Worm (Caenorhabditis elegans) whole organism, young adult: ENCODE data around the gene emb-30.
A peak's percentile ranks its signal among the peaks of the same experiment; 100 is the strongest.

Experiments used
- B0035.1 ChIP-seq: sonication (generic microtip); optimal IDR thresholded peaks from 2 replicates; lab custom pipeline; 2016; ENCODE audit warnings: missing genetic modification characterization, mild to moderate bottlenecking, missing compliant biosample characterization, missing genotype, missing genetic modification reagents
- B0336.3 ChIP-seq: fragments of 200-800 bp; sonication (Bioruptor generic); IDR thresholded peaks from 2 replicates; pipeline ENCODE4 v1.3.6; 2022; ENCODE audit warnings: missing genetic modification characterization, missing compliant biosample characterization
- D2030.7 ChIP-seq: fragments of 200-800 bp; sonication (Bioruptor generic); IDR thresholded peaks from 2 replicates; pipeline ENCODE4 v1.3.6; 2022; ENCODE audit warnings: missing genetic modification reagents, missing genetic modification characterization, missing compliant biosample characterization
- F22D6.2 ChIP-seq: sonication (generic microtip); optimal IDR thresholded peaks from 2 replicates; lab custom pipeline; 2016; ENCODE audit warnings: mild to moderate bottlenecking, missing genetic modification characterization, missing compliant biosample characterization
- F33H1.4 ChIP-seq: fragments of 200-800 bp; sonication (Bioruptor generic); IDR thresholded peaks from 2 replicates; pipeline ENCODE4 v1.3.6; 2022; ENCODE audit warnings: missing genetic modification reagents, missing genetic modification characterization, missing compliant biosample characterization
- F37B4.10 ChIP-seq: fragments of 200-800 bp; sonication (Bioruptor generic); IDR thresholded peaks from 2 replicates; pipeline ENCODE4 v1.3.6; 2022; ENCODE audit warnings: missing genetic modification characterization, missing compliant biosample characterization
- F39B2.1 ChIP-seq: fragments of 200-800 bp; sonication (Bioruptor generic); IDR thresholded peaks from 2 replicates; pipeline ENCODE4 v1.3.6; 2022; ENCODE audit warnings: missing genetic modification reagents, missing genetic modification characterization, missing compliant biosample characterization
- F55B11.4 ChIP-seq: sonication (generic microtip); optimal IDR thresholded peaks from 2 replicates; lab custom pipeline; 2016; ENCODE audit warnings: missing compliant biosample characterization, missing genetic modification characterization, borderline replicate concordance; ENCODE audit not compliant: insufficient read depth
- F57A8.1 ChIP-seq: fragments of 200-800 bp; sonication (Bioruptor generic); optimal IDR thresholded peaks from 2 replicates; lab custom pipeline; 2018; ENCODE audit warnings: mild to moderate bottlenecking, missing genetic modification characterization, moderate library complexity, missing compliant biosample characterization
- T26A5.8 ChIP-seq: sonication (generic microtip); optimal IDR thresholded peaks from 2 replicates; lab custom pipeline; 2016; ENCODE audit warnings: missing genetic modification characterization, missing compliant biosample characterization
- Y53F4B.3 ChIP-seq: fragments of 200-800 bp; sonication (Bioruptor generic); IDR thresholded peaks from 2 replicates; pipeline ENCODE4 v1.3.6; 2022; ENCODE audit warnings: missing genetic modification reagents, missing genetic modification characterization, missing compliant biosample characterization
- Y53G8AR.9 ChIP-seq: fragments of 200-800 bp; sonication (Bioruptor generic); conservative IDR thresholded peaks from 2 replicates; pipeline ENCODE4 v1.3.6; 2022; ENCODE audit warnings: missing genetic modification reagents, missing genetic modification characterization, missing compliant biosample characterization
- Y56A3A.18 ChIP-seq: fragments of 200-800 bp; sonication (Bioruptor generic); IDR thresholded peaks from 2 replicates; pipeline ENCODE4 v1.3.6; 2022; ENCODE audit warnings: missing genetic modification reagents, missing genetic modification characterization, missing compliant biosample characterization
- Y95B8A.8 ChIP-seq: fragments of 200-800 bp; sonication (Bioruptor generic); IDR thresholded peaks from 2 replicates; pipeline ENCODE4 v1.3.6; 2022; ENCODE audit warnings: missing genetic modification reagents, missing genetic modification characterization, missing compliant biosample characterization
- akir-1 ChIP-seq: fragments of 200-800 bp; sonication (Bioruptor generic); optimal IDR thresholded peaks from 2 replicates; lab custom pipeline; 2018; ENCODE audit warnings: mild to moderate bottlenecking, missing genetic modification characterization, moderate library complexity, missing compliant biosample characterization
- aptf-2 ChIP-seq: fragments of 200-800 bp; sonication (Bioruptor generic); conservative IDR thresholded peaks from 2 replicates; pipeline ENCODE4 v1.3.6; 2022; ENCODE audit warnings: missing genetic modification reagents, missing genetic modification characterization, missing compliant biosample characterization
- athp-1 ChIP-seq: sonication (generic microtip); optimal IDR thresholded peaks from 2 replicates; lab custom pipeline; 2017; ENCODE audit warnings: mild to moderate bottlenecking, missing genetic modification characterization, missing compliant biosample characterization
- attf-3 ChIP-seq: fragments of 200-800 bp; sonication (Bioruptor generic); conservative IDR thresholded peaks from 2 replicates; pipeline ENCODE4 v1.3.6; 2022; ENCODE audit warnings: missing genetic modification reagents, missing genetic modification characterization, missing compliant biosample characterization
- attf-5 ChIP-seq: fragments of 200-800 bp; sonication (Bioruptor generic); optimal IDR thresholded peaks from 2 replicates; lab custom pipeline; 2018; ENCODE audit warnings: mild to moderate bottlenecking, missing genetic modification characterization, missing compliant biosample characterization
- cebp-2 ChIP-seq: fragments of 200-800 bp; sonication (Bioruptor generic); IDR thresholded peaks from 2 replicates; pipeline ENCODE4 v1.3.6; 2022; ENCODE audit warnings: missing genetic modification characterization, missing compliant biosample characterization
- ceh-27 ChIP-seq: fragments of 200-800 bp; sonication (Bioruptor generic); optimal IDR thresholded peaks from 2 replicates; lab custom pipeline; 2018; ENCODE audit warnings: mild to moderate bottlenecking, missing genetic modification characterization, moderate library complexity, missing compliant biosample characterization
- ceh-91 ChIP-seq: fragments of 200-800 bp; sonication (Bioruptor generic); IDR thresholded peaks from 2 replicates; pipeline ENCODE4 v1.3.6; 2022; ENCODE audit warnings: missing genetic modification reagents, missing genetic modification characterization, missing compliant biosample characterization
- dox-1 ChIP-seq: fragments of 200-800 bp; sonication (Bioruptor generic); IDR thresholded peaks from 2 replicates; pipeline ENCODE4 v1.3.6; 2022; ENCODE audit warnings: missing genetic modification reagents, missing genetic modification characterization, missing compliant biosample characterization
- dpff-1 ChIP-seq: sonication (generic microtip); optimal IDR thresholded peaks from 2 replicates; lab custom pipeline; 2017; ENCODE audit warnings: mild to moderate bottlenecking, missing genetic modification characterization, missing compliant biosample characterization
- ekl-4 ChIP-seq: fragments of 200-800 bp; sonication (Bioruptor generic); IDR thresholded peaks from 2 replicates; pipeline ENCODE4 v1.3.6; 2022; ENCODE audit warnings: missing genetic modification reagents, missing genetic modification characterization, missing compliant biosample characterization
- gei-17 ChIP-seq: fragments of 200-800 bp; sonication (Bioruptor generic); optimal IDR thresholded peaks from 2 replicates; lab custom pipeline; 2018; ENCODE audit warnings: mild to moderate bottlenecking, missing genetic modification characterization, missing compliant biosample characterization
- him-1 ChIP-seq: sonication (generic microtip); optimal IDR thresholded peaks from 2 replicates; lab custom pipeline; 2016; ENCODE audit warnings: missing genotype, missing genetic modification reagents, missing genetic modification characterization, missing compliant biosample characterization
- hmg-1.2 ChIP-seq: fragments of 200-800 bp; sonication (Bioruptor generic); IDR thresholded peaks from 2 replicates; pipeline ENCODE4 v1.3.6; 2022; ENCODE audit warnings: missing genetic modification reagents, missing genetic modification characterization, missing compliant biosample characterization
- hrde-1 ChIP-seq: sonication (generic microtip); optimal IDR thresholded peaks from 2 replicates; lab custom pipeline; 2016; ENCODE audit warnings: missing genetic modification characterization, mild to moderate bottlenecking, missing compliant biosample characterization, moderate library complexity, missing genotype, missing genetic modification reagents, borderline replicate concordance
- lin-35 ChIP-seq, 3 experiments: fragments of 150-350 bp in 2 of 3; sonication (generic microtip) in 1 of 3; optimal IDR thresholded peaks; 2 replicates each; lab custom pipeline; 2014 to 2018; ENCODE audit warnings: missing biosample characterization in 3 of 3, missing genetic modification characterization in 3 of 3, missing genetic modification reagents in 3 of 3
- lin-40 ChIP-seq: sonication (generic microtip); optimal IDR thresholded peaks from 2 replicates; lab custom pipeline; 2016; ENCODE audit warnings: missing genetic modification characterization, mild to moderate bottlenecking, missing compliant biosample characterization, missing genotype, missing genetic modification reagents
- lsl-1 ChIP-seq: fragments of 200-800 bp; sonication (Bioruptor generic); optimal IDR thresholded peaks from 2 replicates; lab custom pipeline; 2018; ENCODE audit warnings: mild to moderate bottlenecking, missing genetic modification characterization, moderate library complexity, missing compliant biosample characterization
- madf-3 ChIP-seq: fragments of 200-800 bp; sonication (Bioruptor generic); IDR thresholded peaks from 2 replicates; pipeline ENCODE4 v1.3.6; 2022; ENCODE audit warnings: missing genetic modification reagents, missing genetic modification characterization, missing compliant biosample characterization
- madf-8 ChIP-seq: fragments of 200-800 bp; sonication (Bioruptor generic); conservative IDR thresholded peaks from 2 replicates; pipeline ENCODE4 v1.3.6; 2022; ENCODE audit warnings: missing genetic modification reagents, missing genetic modification characterization, missing compliant biosample characterization
- nfya-2 ChIP-seq: fragments of 200-800 bp; sonication (Bioruptor generic); IDR thresholded peaks from 2 replicates; pipeline ENCODE4 v1.3.6; 2022; ENCODE audit warnings: missing genetic modification reagents, missing genetic modification characterization, missing compliant biosample characterization
- nfyb-1 ChIP-seq: fragments of 200-800 bp; sonication (Bioruptor generic); IDR thresholded peaks from 2 replicates; pipeline ENCODE4 v1.3.6; 2022; ENCODE audit warnings: missing genetic modification reagents, missing genetic modification characterization, missing compliant biosample characterization
- nhr-80 ChIP-seq: sonication (generic microtip); optimal IDR thresholded peaks from 2 replicates; lab custom pipeline; 2016; ENCODE audit warnings: missing genetic modification characterization, missing compliant biosample characterization
- rcor-1 ChIP-seq: fragments of 200-800 bp; sonication (Bioruptor generic); IDR thresholded peaks from 2 replicates; pipeline ENCODE4 v1.3.6; 2022; ENCODE audit warnings: missing genetic modification reagents, missing genetic modification characterization, missing compliant biosample characterization
- snpc-1.1 ChIP-seq: sonication (generic microtip); optimal IDR thresholded peaks from 2 replicates; lab custom pipeline; 2017; ENCODE audit warnings: missing genetic modification characterization, mild to moderate bottlenecking, missing compliant biosample characterization, antibody characterized with exemption, moderate library complexity, missing genotype, missing genetic modification reagents; ENCODE audit not compliant: insufficient read depth
- snpc-4 ChIP-seq, 5 experiments: fragments of 150-350 bp in 1 of 5; sonication (generic microtip) in 4 of 5; optimal IDR thresholded peaks; 2 replicates each; lab custom pipeline; 2014 to 2018; ENCODE audit warnings: missing genetic modification characterization in 5 of 5, missing biosample characterization in 3 of 5, antibody characterized with exemption in 2 of 5, mild to moderate bottlenecking in 2 of 5, missing compliant biosample characterization in 2 of 5, missing genotype in 2 of 5, moderate library complexity in 2 of 5, missing genetic modification reagents in 1 of 5
- unc-130 ChIP-seq: sonication (generic microtip); optimal IDR thresholded peaks from 2 replicates; lab custom pipeline; 2016; ENCODE audit warnings: missing genetic modification reagents, missing genetic modification characterization, missing compliant biosample characterization
- zfh-2 ChIP-seq: fragments of 200-800 bp; sonication (Bioruptor generic); conservative IDR thresholded peaks from 2 replicates; pipeline ENCODE4 v1.3.6; 2022; ENCODE audit warnings: missing genetic modification reagents, missing genetic modification characterization, missing compliant biosample characterization
- ztf-18 ChIP-seq: sonication (generic microtip); optimal IDR thresholded peaks from 2 replicates; lab custom pipeline; 2016; ENCODE audit warnings: missing genotype, mild to moderate bottlenecking, missing genetic modification characterization, missing compliant biosample characterization
- ztf-28 ChIP-seq: fragments of 200-800 bp; sonication (Bioruptor generic); IDR thresholded peaks from 2 replicates; pipeline ENCODE4 v1.3.6; 2022; ENCODE audit warnings: missing genetic modification reagents, missing genetic modification characterization, missing compliant biosample characterization

emb-30 gene

ce11 chrIII:9443417-9444027 is 2.3 kb upstream of the emb-30 start, which contains the start of gene pir-2 (continued):
- TF ChIP-seq B0035.1 (tag; lab: Kevin White, UChicago) (no peak), zfh-2 (GFP tag; lab: Robert Waterston, UW) (no peak; the same call in 1 of the 2 replicates), attf-5 (GFP tag; lab: Kevin White, UChicago) (peak; percentile 84), nhr-80 (tag; lab: Kevin White, UChicago) (peak; percentile 22), snpc-4 (GFP tag; optimal IDR thresholded peaks at IDR 0.05; lab: Kevin White, UChicago) (no peak), snpc-4 (tag; optimal IDR thresholded peaks at IDR 0.05; lab: Kevin White, UChicago) (peak in 3 of 4 experiments; percentile 30 to 56 (median 53)), Y53G8AR.9 (GFP tag; lab: Robert Waterston, UW) (no peak), F39B2.1 (GFP tag; lab: Robert Waterston, UW) (no peak), madf-8 (GFP tag; lab: Robert Waterston, UW) (peak; percentile 52), snpc-1.1 (tag; lab: Kevin White, UChicago) (no peak), Y95B8A.8 (GFP tag; lab: Robert Waterston, UW) (no peak), aptf-2 (GFP tag; lab: Robert Waterston, UW) (0 out of 2 replicates have a peak, but pooled peaks have one; percentile 36), nfyb-1 (peak; percentile 87), attf-3 (GFP tag; lab: Robert Waterston, UW) (peak; percentile 55; the same call in 1 of the 2 replicates), dpff-1 (tag; lab: Kevin White, UChicago) (no peak), F57A8.1 (GFP tag; lab: Kevin White, UChicago) (no peak), F37B4.10 (no peak), gei-17 (GFP tag; lab: Kevin White, UChicago) (no peak), F33H1.4 (peak; percentile 86), F22D6.2 (tag; lab: Kevin White, UChicago) (no peak), nfya-2 (GFP tag; lab: Robert Waterston, UW) (no peak), ceh-91 (GFP tag; lab: Robert Waterston, UW) (peak; percentile 73), madf-3 (0 out of 2 replicates have a peak, but pooled peaks have one; percentile 49), athp-1 (tag; lab: Kevin White, UChicago) (peak; percentile 52), lin-35 (GFP tag; optimal IDR thresholded peaks at IDR 0.05; lab: Kevin White, UChicago) (peak; percentile 3 to 89 (median 19)), D2030.7 (GFP tag; lab: Robert Waterston, UW) (0 out of 2 replicates have a peak, but pooled peaks have one; percentile 16), B0336.3 (GFP tag; lab: Robert Waterston, UW) (no peak), hmg-1.2 (GFP tag; lab: Robert Waterston, UW) (peak; percentile 57), rcor-1 (GFP tag; lab: Robert Waterston, UW) (peak; percentile 43; the same call in 1 of the 2 replicates), ceh-27 (GFP tag; lab: Kevin White, UChicago) (peak; percentile 70), Y56A3A.18 (no peak), dox-1 (GFP tag; lab: Robert Waterston, UW) (peak; percentile 72), hrde-1 (tag; lab: Kevin White, UChicago) (no peak), unc-130 (GFP tag; lab: Kevin White, UChicago) (no peak), lin-40 (peak; percentile 76), him-1 (tag; lab: Kevin White, UChicago) (no peak), ekl-4 (GFP tag; lab: Robert Waterston, UW) (peak; percentile 62), akir-1 (GFP tag; lab: Kevin White, UChicago) (no peak), ztf-28 (GFP tag; lab: Robert Waterston, UW) (0 out of 2 replicates have a peak, but pooled peaks have one; percentile 52), ztf-18 (tag; lab: Kevin White, UChicago) (peak; percentile 46), Y53F4B.3 (GFP tag; lab: Robert Waterston, UW) (no peak), lsl-1 (GFP tag; lab: Kevin White, UChicago) (peak; percentile 52), cebp-2 (no peak), T26A5.8 (tag; lab: Kevin White, UChicago) (no peak), F55B11.4 (tag; lab: Kevin White, UChicago) (no peak)
